Fruit fly (Drosophila melanogaster): ENCODE data around the gene Jupiter.

DNA sequence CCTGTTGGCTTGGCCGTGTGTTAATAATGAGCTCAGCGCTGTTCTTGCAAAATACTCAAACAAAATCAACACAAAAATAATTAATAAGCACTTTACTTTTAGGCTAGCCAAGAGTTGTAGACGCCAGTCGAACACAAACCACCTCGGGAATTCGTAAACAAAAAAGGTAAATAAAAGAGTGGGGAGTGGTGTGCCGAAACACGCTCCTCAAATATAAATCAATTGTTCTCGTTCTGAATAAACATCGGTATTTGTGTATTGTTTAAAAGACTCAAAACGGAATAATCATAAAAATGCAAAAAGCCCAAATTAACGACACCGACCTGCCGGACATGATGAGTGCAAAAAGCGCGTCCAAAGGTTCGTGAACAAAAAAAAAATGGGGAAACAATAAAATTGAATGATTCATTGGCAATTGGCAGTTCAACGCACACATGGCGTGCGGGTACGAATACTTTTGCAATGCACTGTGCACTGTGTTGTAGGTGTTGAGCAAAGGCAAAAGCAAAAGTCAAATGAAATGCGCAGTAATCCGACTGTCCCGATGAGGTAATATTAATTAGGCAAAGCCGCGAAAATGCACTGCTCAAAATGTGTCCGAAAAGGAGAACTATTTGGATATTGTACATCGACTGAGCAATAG lies 20.4 kb upstream of the Jupiter start:
- TF ChIP-seq Mnt (GFP tag; optimal IDR thresholded peaks at IDR 0.05) (peak; percentile 54), CG11617 (GFP tag; optimal IDR thresholded peaks at IDR 0.05) (no peak), CG12768 (GFP tag; optimal IDR thresholded peaks at IDR 0.05) (no peak), toe (GFP tag; optimal IDR thresholded peaks at IDR 0.05) (no peak), cic (GFP tag; optimal IDR thresholded peaks at IDR 0.05) (no peak), bab1 (GFP tag; optimal IDR thresholded peaks at IDR 0.05) (no peak)
